Worm (Caenorhabditis elegans) whole organism, L2 larva: ENCODE data around the gene F46B6.10.

ENCODE experiments used
- mab-5 ChIP-seq: fragments of 150-350 bp; optimal IDR thresholded peaks from 2 replicates; lab custom pipeline; 2014; ENCODE audit warnings: missing biosample characterization, missing genetic modification characterization
- ztf-11 ChIP-seq: sonication (generic microtip); optimal IDR thresholded peaks from 2 replicates; lab custom pipeline; 2017; ENCODE audit warnings: missing biosample characterization, missing genetic modification characterization

DNA sequence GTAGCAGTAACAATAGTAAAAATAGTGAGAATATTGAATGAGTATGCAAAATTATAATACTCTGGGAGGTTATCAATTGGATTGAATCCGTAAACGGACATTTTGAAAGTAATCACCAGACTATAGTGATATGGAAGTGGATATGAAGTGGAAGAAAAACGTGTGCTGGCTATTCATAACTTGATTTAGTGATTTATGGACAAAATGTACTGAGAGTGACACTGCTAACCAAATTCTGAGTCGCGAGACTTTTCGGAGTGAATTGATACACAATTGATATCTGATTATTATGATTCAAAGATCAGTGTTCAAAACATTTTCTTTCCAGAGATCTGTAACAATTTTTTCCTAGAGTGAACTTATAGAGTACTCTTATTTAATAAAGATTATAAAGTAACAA is 34.1 kb upstream of the F46B6.10 start, which contains the start of gene sru-38:
- TF ChIP-seq ztf-11 (tag; lab: Kevin White, UChicago) (no peak), mab-5 (tag; lab: Kevin White, UChicago) (no peak)
